Worm (Caenorhabditis elegans) whole organism, midembryonic: Measurements from ENCODE around the gene T24A6.1.
"Not testable (repeated sequence)": the region's sequence is repeated elsewhere in the genome, so short reads cannot be mapped to it uniquely, and the experiment has no call there.

Experiments used
- T22C8.4 ChIP-seq: fragments of 200-800 bp; sonication (Bioruptor generic); IDR thresholded peaks from 2 replicates; pipeline ENCODE4 v1.3.6; 2022; ENCODE audit warnings: missing genetic modification characterization, missing compliant biosample characterization
- cog-1 ChIP-seq: sonication (generic microtip); optimal IDR thresholded peaks from 2 replicates; lab custom pipeline; 2016; ENCODE audit warnings: missing genetic modification characterization, missing compliant biosample characterization
- flt-1 ChIP-seq: fragments of 200-800 bp; sonication (Bioruptor generic); IDR thresholded peaks from 2 replicates; pipeline ENCODE4 v1.3.6; 2022; ENCODE audit warnings: missing genetic modification characterization, missing compliant biosample characterization
- klf-2 ChIP-seq: fragments of 200-800 bp; sonication (Bioruptor generic); conservative IDR thresholded peaks from 2 replicates; pipeline ENCODE4 v1.3.6; 2022; ENCODE audit warnings: missing genetic modification reagents, missing genetic modification characterization, missing compliant biosample characterization
- med-1 ChIP-seq: sonication (generic microtip); optimal IDR thresholded peaks from 2 replicates; lab custom pipeline; 2017; ENCODE audit warnings: missing genetic modification characterization, mild to moderate bottlenecking, missing compliant biosample characterization, antibody characterized with exemption, missing genetic modification reagents; ENCODE audit not compliant: insufficient read depth
- ref-1 ChIP-seq: fragments of 200-800 bp; sonication (Bioruptor generic); conservative IDR thresholded peaks from 2 replicates; pipeline ENCODE4 v1.3.6; 2022; ENCODE audit warnings: missing genetic modification reagents, missing genetic modification characterization, missing compliant biosample characterization
- tab-1 ChIP-seq: fragments of 200-800 bp; sonication (Bioruptor generic); IDR thresholded peaks from 2 replicates; pipeline ENCODE4 v1.3.6; 2022; ENCODE audit warnings: missing genetic modification characterization, missing compliant biosample characterization
- ztf-23 ChIP-seq: fragments of 200-800 bp; sonication (Bioruptor generic); IDR thresholded peaks from 2 replicates; pipeline ENCODE4 v1.3.6; 2022; ENCODE audit warnings: missing genetic modification reagents, missing genetic modification characterization, missing compliant biosample characterization
- ztf-29 ChIP-seq: fragments of 200-800 bp; sonication (Bioruptor generic); IDR thresholded peaks from 2 replicates; pipeline ENCODE4 v1.3.6; 2022; ENCODE audit warnings: missing genetic modification reagents, missing genetic modification characterization, missing compliant biosample characterization

T24A6.1 gene

DNA sequence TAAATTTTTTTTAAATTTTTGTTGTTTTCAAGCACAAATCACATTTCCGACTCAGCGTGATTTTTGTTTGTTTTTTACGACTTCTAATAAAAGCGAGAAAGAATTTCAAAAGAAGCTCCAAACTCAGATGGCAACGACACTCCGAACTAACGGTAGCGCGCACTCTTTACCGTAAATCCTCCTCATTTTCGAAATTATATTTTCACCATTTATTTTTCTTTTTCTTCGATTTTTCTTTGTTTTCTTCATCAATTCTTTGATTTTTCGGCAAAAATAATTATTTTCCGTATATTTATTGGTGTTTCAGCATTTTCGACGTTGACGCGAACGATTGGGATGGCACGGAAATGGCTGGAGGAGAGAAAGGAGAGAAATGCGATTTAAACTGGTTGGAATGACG, at the start of gene T24A6.1:
Gene T24A6.1, plus strand, starts transcription at position 301 of the 400 bp plus-strand sequence.
- TF ChIP-seq ztf-23 (GFP tag; lab: Robert Waterston, UW); klf-2 (GFP tag; lab: Robert Waterston, UW); med-1: not testable (repeated sequence)

DNA sequence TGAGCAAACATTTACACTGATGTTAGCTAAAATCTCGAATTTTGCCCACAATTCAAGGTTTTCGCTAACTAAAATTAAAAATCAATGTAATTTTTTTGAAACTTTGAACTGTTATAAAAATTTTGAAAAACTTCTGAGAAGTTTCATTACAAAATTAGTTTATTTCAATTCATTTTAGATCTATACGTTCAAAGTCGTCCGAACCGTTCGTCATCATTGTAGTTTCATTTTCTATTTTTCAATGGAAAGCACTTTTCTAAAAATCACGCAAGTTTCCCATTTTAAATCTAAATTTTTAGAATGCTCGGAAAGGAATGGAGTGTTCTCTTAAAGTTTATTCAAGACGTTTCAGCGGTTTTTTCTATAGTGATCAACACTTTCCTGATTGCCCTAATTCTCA, 49.0 kb upstream of the T24A6.1 start, which contains the start of gene str-228:
Gene str-228, plus strand, starts transcription at position 301 of the 400 bp plus-strand sequence.
- TF ChIP-seq flt-1 (GFP tag; lab: Robert Waterston, UW) (no peak), ref-1 (GFP tag; lab: Robert Waterston, UW) (no peak), ztf-29 (GFP tag; lab: Robert Waterston, UW) (no peak), ztf-23 (GFP tag; lab: Robert Waterston, UW) (no peak), tab-1 (GFP tag; lab: Robert Waterston, UW) (no peak), klf-2 (GFP tag; lab: Robert Waterston, UW) (no peak), med-1 (no peak), cog-1 (tag; lab: Kevin White, UChicago) (no peak)

DNA sequence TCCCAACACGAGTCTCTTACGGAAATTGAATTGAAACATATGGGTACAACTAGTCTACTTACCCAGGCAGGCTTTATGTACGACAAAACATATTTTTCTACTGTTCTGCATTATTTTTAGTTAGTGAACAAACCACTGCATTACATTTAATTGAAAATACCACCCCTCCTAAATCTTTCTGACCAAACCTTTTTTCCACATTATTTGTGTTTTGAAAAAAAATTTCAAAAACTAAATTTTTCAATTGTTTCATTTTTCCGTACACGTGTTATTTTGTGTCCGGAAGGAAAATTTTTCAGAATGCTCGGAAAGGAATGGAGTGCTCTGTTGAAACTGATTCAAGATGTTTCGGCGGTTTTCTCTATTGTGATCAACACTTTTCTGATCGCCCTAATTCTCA, 46.5 kb upstream of the T24A6.1 start, which contains the start of gene str-226:
Gene str-226, plus strand, starts transcription at position 301 of the 400 bp plus-strand sequence.
- TF ChIP-seq cog-1 (tag; lab: Kevin White, UChicago) (no peak), klf-2 (GFP tag; lab: Robert Waterston, UW) (no peak), flt-1 (GFP tag; lab: Robert Waterston, UW) (no peak), ref-1 (GFP tag; lab: Robert Waterston, UW) (no peak), T22C8.4 (GFP tag; lab: Robert Waterston, UW) (no peak), ztf-29 (GFP tag; lab: Robert Waterston, UW) (no peak), ztf-23 (GFP tag; lab: Robert Waterston, UW) (no peak), med-1 (no peak), tab-1 (GFP tag; lab: Robert Waterston, UW) (no peak)

DNA sequence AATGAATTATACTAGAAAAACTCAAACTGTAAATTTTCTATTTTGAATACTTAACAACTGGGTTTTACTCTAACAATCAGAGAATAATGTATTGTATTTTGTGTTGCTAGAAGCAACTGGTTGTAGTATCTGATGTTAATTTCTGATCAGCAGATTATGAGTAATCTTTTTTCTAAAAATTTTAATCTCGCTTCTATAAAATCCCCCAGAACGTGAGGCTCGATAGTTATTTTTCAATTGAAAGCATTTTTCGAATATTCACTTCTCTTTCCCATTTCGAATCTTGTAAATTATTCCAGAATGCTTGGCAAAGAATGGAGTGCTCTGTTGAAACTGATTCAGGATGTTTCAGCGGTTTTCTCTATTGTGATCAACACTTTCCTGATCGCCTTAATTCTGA, 41.0 kb upstream of the T24A6.1 start, which contains the start of gene str-227:
Gene str-227, plus strand, starts transcription at position 301 of the 400 bp plus-strand sequence.
- TF ChIP-seq flt-1 (GFP tag; lab: Robert Waterston, UW) = no peak
- no peak for TF ChIP-seq med-1
- TF ChIP-seq ztf-23 (GFP tag; lab: Robert Waterston, UW) = no peak
- no peak for TF ChIP-seq klf-2 (GFP tag; lab: Robert Waterston, UW)
- TF ChIP-seq T22C8.4 (GFP tag; lab: Robert Waterston, UW) = no peak
- TF ChIP-seq cog-1 (tag; lab: Kevin White, UChicago) = no peak
- no peak for TF ChIP-seq tab-1 (GFP tag; lab: Robert Waterston, UW)

DNA sequence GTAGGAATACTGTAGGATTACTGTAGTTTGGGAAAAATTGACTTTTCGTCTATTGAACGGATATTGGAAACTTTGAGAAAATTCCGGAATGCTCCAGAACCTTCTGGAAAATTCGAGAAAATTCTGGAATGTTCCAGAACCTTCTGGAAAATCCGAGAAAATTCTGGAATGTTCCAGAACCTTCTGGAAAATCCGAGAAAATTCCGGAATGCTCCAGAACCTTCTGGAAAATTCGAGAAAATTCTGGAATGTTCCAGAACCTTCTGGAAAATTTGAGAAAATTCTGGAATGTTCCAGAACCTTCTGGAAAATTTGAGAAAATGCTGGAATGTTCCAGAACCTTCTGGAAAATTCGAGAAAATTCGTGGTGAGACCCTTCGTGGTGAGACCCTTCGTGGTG, 38.4 kb upstream of the T24A6.1 start:
- TF ChIP-seq flt-1 (GFP tag; lab: Robert Waterston, UW) = peak; percentile 65; the same call in 1 of the 2 replicates

DNA sequence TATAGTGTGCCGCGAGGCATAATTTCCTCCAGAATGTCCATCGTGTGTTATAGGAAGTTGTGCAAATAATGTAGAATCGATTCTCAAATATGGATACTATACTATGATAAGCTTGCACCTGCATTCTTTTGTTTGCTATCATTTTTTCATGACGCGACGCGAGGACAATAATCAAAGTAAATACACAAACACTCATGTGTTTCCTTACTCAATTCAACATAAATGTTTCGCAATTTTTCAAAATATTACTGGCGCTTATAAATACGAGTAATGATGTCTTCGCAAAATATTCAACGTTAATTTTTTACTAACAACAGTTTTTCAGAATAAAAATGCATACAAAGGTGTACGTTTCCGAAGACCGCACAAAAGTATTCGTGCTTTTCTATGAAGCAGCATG, 35.6 kb upstream of the T24A6.1 start, which contains the start of gene irg-1:
Gene irg-1, plus strand, starts transcription at position 326 of the 400 bp plus-strand sequence.
- TF ChIP-seq flt-1 (GFP tag; lab: Robert Waterston, UW) (no peak), klf-2 (GFP tag; lab: Robert Waterston, UW) (no peak), T22C8.4 (GFP tag; lab: Robert Waterston, UW) (no peak), tab-1 (GFP tag; lab: Robert Waterston, UW) (no peak), cog-1 (tag; lab: Kevin White, UChicago) (no peak), med-1 (no peak), ref-1 (GFP tag; lab: Robert Waterston, UW) (no peak), ztf-29 (GFP tag; lab: Robert Waterston, UW) (no peak), ztf-23 (GFP tag; lab: Robert Waterston, UW) (no peak)

DNA sequence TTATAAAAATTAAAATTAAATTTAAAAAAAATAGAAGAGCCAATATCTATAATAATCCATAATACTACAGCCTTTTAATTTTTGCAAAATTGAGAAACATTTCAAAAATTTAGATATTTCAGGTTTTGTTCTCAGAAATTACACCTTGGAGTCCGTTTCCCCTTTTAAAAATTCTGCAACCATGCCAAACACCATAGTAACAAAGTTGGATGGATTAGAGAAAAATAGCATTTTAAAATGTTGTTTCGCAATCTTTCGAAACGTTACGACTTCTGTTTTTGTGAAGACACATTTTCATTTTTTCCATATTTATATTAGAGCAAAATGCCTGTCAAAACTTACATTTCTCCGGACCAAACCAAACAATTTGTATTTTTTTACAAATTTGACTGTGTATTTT, 33.9 kb upstream of the T24A6.1 start, which contains the start of gene T24A6.7:
Gene T24A6.7, plus strand, starts transcription at position 301 of the 400 bp plus-strand sequence.
- no peak for TF ChIP-seq ref-1 (GFP tag; lab: Robert Waterston, UW)

DNA sequence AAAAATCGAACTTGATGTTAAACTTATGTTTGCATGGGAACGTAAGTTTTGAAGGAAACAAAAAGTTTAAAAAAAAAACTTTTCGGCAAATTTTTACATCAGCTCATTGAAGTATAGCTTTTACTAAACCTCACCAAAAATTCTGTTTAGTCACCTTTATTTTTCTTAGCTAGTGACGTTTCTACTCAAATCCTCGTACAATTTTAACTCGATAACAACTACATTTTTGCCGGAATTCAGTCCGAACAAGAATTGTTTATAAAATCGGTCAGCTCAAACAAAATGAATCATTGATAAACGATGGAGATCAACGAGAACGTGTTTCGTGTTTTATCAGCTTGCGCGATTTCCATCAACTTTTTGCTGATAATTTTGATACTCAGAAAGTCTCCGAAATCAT, 32.0 kb upstream of the T24A6.1 start, which contains the start of gene str-260:
Gene str-260, plus strand, starts transcription at position 301 of the 400 bp plus-strand sequence.
- TF ChIP-seq ztf-29 (GFP tag; lab: Robert Waterston, UW) (no peak), ref-1 (GFP tag; lab: Robert Waterston, UW) (no peak), flt-1 (GFP tag; lab: Robert Waterston, UW) (no peak), ztf-23 (GFP tag; lab: Robert Waterston, UW) (no peak), med-1 (no peak), tab-1 (GFP tag; lab: Robert Waterston, UW) (no peak), cog-1 (tag; lab: Kevin White, UChicago) (no peak), T22C8.4 (GFP tag; lab: Robert Waterston, UW) (no peak), klf-2 (GFP tag; lab: Robert Waterston, UW) (no peak)

DNA sequence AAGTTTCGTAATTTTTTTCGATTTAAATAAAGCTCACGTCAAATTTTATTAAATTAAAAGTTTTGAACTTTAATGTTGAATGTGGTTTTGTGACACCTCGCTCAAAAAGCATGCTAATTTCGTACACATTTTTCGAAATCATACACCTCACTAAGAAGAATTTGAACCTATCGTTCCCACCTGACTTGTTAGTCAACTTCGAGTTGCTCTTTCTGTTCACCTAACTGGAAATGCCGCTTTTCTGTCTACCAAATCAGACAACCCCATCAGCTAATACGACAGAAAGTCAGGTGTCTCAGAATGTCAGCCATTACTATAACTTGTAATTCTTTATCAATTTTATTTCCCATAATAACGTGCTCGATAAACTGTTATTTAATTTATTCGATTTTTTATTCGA, 28.4 kb upstream of the T24A6.1 start, which contains the start of gene srbc-66:
Gene srbc-66, plus strand, starts transcription at position 301 of the 400 bp plus-strand sequence.
- no peak for TF ChIP-seq T22C8.4 (GFP tag; lab: Robert Waterston, UW)
- no peak for TF ChIP-seq ztf-29 (GFP tag; lab: Robert Waterston, UW)

DNA sequence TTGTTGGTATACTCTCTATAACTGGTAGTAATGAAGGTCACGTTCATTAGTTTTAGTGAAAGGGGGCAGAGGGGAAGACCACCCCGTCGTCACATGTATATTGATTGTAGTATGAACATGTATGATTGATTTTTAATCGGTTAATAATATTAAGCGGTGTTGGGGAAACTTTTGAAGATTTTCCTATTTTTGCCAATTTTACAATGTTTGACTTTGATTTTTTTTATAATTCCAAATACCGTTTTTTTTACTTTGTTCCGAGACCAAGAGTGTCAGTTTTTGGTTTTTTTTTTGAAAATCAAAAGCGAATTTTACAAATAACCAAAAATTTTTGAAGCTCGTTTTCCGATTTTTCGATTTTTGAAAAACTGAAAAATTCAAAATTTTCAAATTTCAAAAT, 23.6 kb upstream of the T24A6.1 start, which contains the start of gene nhr-221:
Gene nhr-221, minus strand, starts transcription at position 101 of the 400 bp plus-strand sequence.
- TF ChIP-seq klf-2 (GFP tag; lab: Robert Waterston, UW) (no peak), ztf-23 (GFP tag; lab: Robert Waterston, UW) (no peak), cog-1 (tag; lab: Kevin White, UChicago) (no peak), ref-1 (GFP tag; lab: Robert Waterston, UW) (no peak), T22C8.4 (GFP tag; lab: Robert Waterston, UW) (no peak), flt-1 (GFP tag; lab: Robert Waterston, UW) (no peak), tab-1 (GFP tag; lab: Robert Waterston, UW) (no peak)
